Fruit fly (Drosophila melanogaster) whole organism, prepupa: ENCODE data around the gene CG42591.

Experiments
- Blimp-1 ChIP-seq: fragments of 200-800 bp; sonication (Bioruptor generic); optimal IDR thresholded peaks from 3 replicates; lab custom pipeline; 2017; ENCODE audit warnings: missing biosample characterization, missing genetic modification characterization, mild to moderate bottlenecking, moderate library complexity, missing genetic modification reagents
- CG4318 ChIP-seq: fragments of 200-800 bp; sonication (Bioruptor generic); optimal IDR thresholded peaks from 3 replicates; lab custom pipeline; 2017; ENCODE audit warnings: missing biosample characterization, mild to moderate bottlenecking, missing genetic modification characterization
- CG6792 ChIP-seq: fragments of 200-800 bp; sonication (Bioruptor generic); optimal IDR thresholded peaks from 3 replicates; lab custom pipeline; 2016; ENCODE audit warnings: missing biosample characterization, missing genetic modification characterization
- CG8119 ChIP-seq: fragments of 200-800 bp; sonication (Bioruptor generic); IDR thresholded peaks from 3 replicates; pipeline ENCODE4 v1.3.6; 2022; ENCODE audit warnings: missing biosample characterization, missing genetic modification characterization
- Eip93F ChIP-seq: fragments of 200-800 bp; sonication (Bioruptor generic); optimal IDR thresholded peaks from 2 replicates; lab custom pipeline; 2016; ENCODE audit warnings: missing biosample characterization, mild to moderate bottlenecking, missing genetic modification characterization
- Ets96B ChIP-seq: fragments of 200-800 bp; optimal IDR thresholded peaks from 2 replicates; lab custom pipeline; 2019; ENCODE audit warnings: missing biosample characterization, mild to moderate bottlenecking, missing genetic modification characterization, moderate library complexity
- fd59A ChIP-seq: fragments of 200-800 bp; sonication (Bioruptor generic); optimal IDR thresholded peaks from 2 replicates; lab custom pipeline; 2017; ENCODE audit warnings: missing biosample characterization, mild to moderate bottlenecking, missing genetic modification characterization, missing genetic modification reagents
- fd85E ChIP-seq: fragments of 200-800 bp; sonication (Bioruptor generic); optimal IDR thresholded peaks from 3 replicates; lab custom pipeline; 2016; ENCODE audit warnings: missing biosample characterization, missing genetic modification characterization
- net ChIP-seq: fragments of 200-800 bp; sonication (Bioruptor generic); optimal IDR thresholded peaks from 3 replicates; lab custom pipeline; 2016; ENCODE audit warnings: missing biosample characterization, missing genetic modification characterization
- spab ChIP-seq: fragments of 200-800 bp; sonication (Bioruptor generic); optimal IDR thresholded peaks from 2 replicates; lab custom pipeline; 2017; ENCODE audit warnings: missing biosample characterization, mild to moderate bottlenecking, missing genetic modification characterization, missing genetic modification reagents

- TF ChIP-seq CG6792, result no peak
- no peak for TF ChIP-seq net (GFP tag; lab: Kevin White, UChicago)
- TF ChIP-seq Ets96B (tag; lab: Kevin White, UChicago), result no peak
- no peak for TF ChIP-seq fd59A (GFP tag; lab: Kevin White, UChicago)
- no peak for TF ChIP-seq CG4318 (GFP tag; lab: Kevin White, UChicago)
- TF ChIP-seq CG8119 (GFP tag; lab: Robert Waterston, UW), result no peak
- TF ChIP-seq spab, result no peak
- TF ChIP-seq Blimp-1 (GFP tag; lab: Kevin White, UChicago), result peak; percentile 94
- no peak for TF ChIP-seq fd85E (GFP tag; lab: Kevin White, UChicago)
- TF ChIP-seq Eip93F (GFP tag; lab: Kevin White, UChicago), result no peak
These were observed 40.4 kb upstream of the CG42591 start, which contains the start of gene Nulp1 for dm6 chr3L:8110171-8110570.
